Fruit fly (Drosophila melanogaster): ENCODE results near the gene CG15432.
A peak's percentile ranks its signal among the peaks of the same experiment; 100 is the strongest.

Gene CG15432

dm6 chr2L:4463323-4463722 is 21.2 kb downstream of the CG15432 start, which contains the start of the genes CG15443 and Paris (continued):
- TF ChIP-seq Hr51 (GFP tag; optimal IDR thresholded peaks at IDR 0.05): peak; percentile 11 to 18
- TF ChIP-seq onecut (GFP tag; IDR thresholded peaks at IDR 0.05): 0 out of 2 replicates have a peak, but pooled peaks have one; percentile 31
- TF ChIP-seq CG12299 (tag; optimal IDR thresholded peaks at IDR 0.05): no peak
- TF ChIP-seq bbx (GFP tag; IDR thresholded peaks at IDR 0.05; ENCODE audit: partially characterized antibody): peak; percentile 87
- peak in 1 of 2 experiments; percentile 85 for TF ChIP-seq crp (GFP tag; optimal IDR thresholded peaks at IDR 0.05)
- no peak for TF ChIP-seq Drgx (GFP tag; IDR thresholded peaks at IDR 0.05)
- no peak for TF ChIP-seq CG13123 (GFP tag; optimal IDR thresholded peaks at IDR 0.05)
- TF ChIP-seq hbn (GFP tag; IDR thresholded peaks at IDR 0.05; ENCODE audit: partially characterized antibody): peak; percentile 48; the same call in 1 of the 2 replicates
- TF ChIP-seq lab (GFP tag; optimal IDR thresholded peaks at IDR 0.05): peak; percentile 35
- TF ChIP-seq mld (GFP tag; IDR thresholded peaks at IDR 0.05; ENCODE audit: partially characterized antibody): peak; percentile 98
- TF ChIP-seq Hand (GFP tag; optimal IDR thresholded peaks at IDR 0.05): no peak
- TF ChIP-seq scrt (GFP tag; optimal IDR thresholded peaks at IDR 0.05): peak; percentile 94
- TF ChIP-seq slou (GFP tag; optimal IDR thresholded peaks at IDR 0.05): no peak
- TF ChIP-seq PHDP (tag; optimal IDR thresholded peaks at IDR 0.05): no peak
- no peak for TF ChIP-seq mam (GFP tag; optimal IDR thresholded peaks at IDR 0.05)
- TF ChIP-seq CG13424 (tag; optimal IDR thresholded peaks at IDR 0.05): peak; percentile 6
- TF ChIP-seq HHEX (GFP tag; optimal IDR thresholded peaks at IDR 0.05): peak; percentile 20
- TF ChIP-seq stwl (tag; optimal IDR thresholded peaks at IDR 0.05): peak; percentile 97
- TF ChIP-seq nerfin-1 (tag; optimal IDR thresholded peaks at IDR 0.05): no peak
- peak; percentile 90 for TF ChIP-seq CG7963 (GFP tag; IDR thresholded peaks at IDR 0.05; ENCODE audit: partially characterized antibody)
- TF ChIP-seq CG11247 (GFP tag; IDR thresholded peaks at IDR 0.05): no peak
- peak; percentile 75 for TF ChIP-seq CG34224 (GFP tag; IDR thresholded peaks at IDR 0.05; ENCODE audit: partially characterized antibody)
- peak; percentile 2 for TF ChIP-seq Sry-β (GFP tag; optimal IDR thresholded peaks at IDR 0.05)
- 0 out of 3 replicates have a peak, but pooled peaks have one; percentile 21 for TF ChIP-seq H15 (GFP tag; IDR thresholded peaks at IDR 0.05)
- TF ChIP-seq CG11723 (GFP tag; optimal IDR thresholded peaks at IDR 0.05): no peak
- TF ChIP-seq zen (tag; optimal IDR thresholded peaks at IDR 0.05): peak; percentile 50
- TF ChIP-seq Opbp (GFP tag; IDR thresholded peaks at IDR 0.05; ENCODE audit: partially characterized antibody): peak; percentile 82; the same call in 2 of the 3 replicates
- peak; percentile 65 for TF ChIP-seq amos (GFP tag; IDR thresholded peaks at IDR 0.05; ENCODE audit: partially characterized antibody)
- TF ChIP-seq Scr (GFP tag; IDR thresholded peaks at IDR 0.05; ENCODE audit: partially characterized antibody): peak; percentile 73
- peak; percentile 100 for TF ChIP-seq CG6254 (GFP tag; optimal IDR thresholded peaks at IDR 0.05)
- peak; percentile 58; the same call in 1 of the 2 replicates for TF ChIP-seq CG32532 (GFP tag; IDR thresholded peaks at IDR 0.05)
- peak; percentile 36 for TF ChIP-seq B-H2 (GFP tag; optimal IDR thresholded peaks at IDR 0.05)
- TF ChIP-seq CG17186 (GFP tag; optimal IDR thresholded peaks at IDR 0.05): peak; percentile 61
- no peak for TF ChIP-seq tup (GFP tag; optimal IDR thresholded peaks at IDR 0.05)
- peak; percentile 43 for TF ChIP-seq wek (GFP tag; optimal IDR thresholded peaks at IDR 0.05)
- TF ChIP-seq Ssrp (tag; optimal IDR thresholded peaks at IDR 0.05): no peak
- TF ChIP-seq CG3281 (GFP tag; optimal IDR thresholded peaks at IDR 0.05): peak; percentile 10
- TF ChIP-seq sna (GFP tag; IDR thresholded peaks at IDR 0.05; ENCODE audit: partially characterized antibody): peak; percentile 71
- peak; percentile 85 for TF ChIP-seq CG13287 (GFP tag; IDR thresholded peaks at IDR 0.05; ENCODE audit: partially characterized antibody)
- TF ChIP-seq CG15514 (GFP tag; optimal IDR thresholded peaks at IDR 0.05): peak; percentile 54
- no peak for TF ChIP-seq Asciz (GFP tag; optimal IDR thresholded peaks at IDR 0.05)
- peak; percentile 10 for TF ChIP-seq CG4328 (GFP tag; optimal IDR thresholded peaks at IDR 0.05)
- TF ChIP-seq Dref (GFP tag; IDR thresholded peaks at IDR 0.05): peak; percentile 77
